Worm (Caenorhabditis elegans): Measurements from ENCODE around the gene C12D12.3.

The C12D12.3 gene

DNA sequence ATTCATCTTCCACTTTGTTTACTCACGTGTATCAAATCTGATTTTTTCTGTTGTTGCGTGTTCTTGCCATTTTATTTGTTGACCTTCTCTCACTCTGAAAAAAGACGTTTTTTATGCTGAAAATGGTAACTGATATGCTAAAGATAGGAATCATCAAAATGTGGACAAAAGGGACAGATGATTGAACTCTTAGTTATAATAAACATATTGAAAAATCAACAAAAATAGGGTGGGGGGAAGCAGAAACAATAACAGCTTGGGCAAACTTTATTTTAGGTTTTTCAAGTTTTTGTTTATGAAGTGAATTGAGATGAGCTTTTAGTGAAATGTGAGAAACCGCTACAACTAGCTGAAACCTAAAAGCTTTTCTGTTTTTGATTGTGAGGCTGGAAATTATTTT is 43.8 kb downstream of the C12D12.3 start, which contains the start of gene F56B6.6:
F56B6.6 (minus strand) TSS at position 101 of the 400 bp plus-strand sequence.
- no peak for TF ChIP-seq die-1 (tag; optimal IDR thresholded peaks at IDR 0.05)
- TF ChIP-seq attf-6 (GFP tag; IDR thresholded peaks at IDR 0.05): no peak
- no peak for TF ChIP-seq nfya-2 (GFP tag; IDR thresholded peaks at IDR 0.05)
- no peak for TF ChIP-seq ceh-79 (tag; optimal IDR thresholded peaks at IDR 0.05)
- TF ChIP-seq D2030.7 (GFP tag; IDR thresholded peaks at IDR 0.05): no peak
- no peak for TF ChIP-seq F33H1.4 (GFP tag; IDR thresholded peaks at IDR 0.05)
- no peak for TF ChIP-seq lsl-1 (GFP tag; optimal IDR thresholded peaks at IDR 0.05)
- TF ChIP-seq attf-5 (GFP tag; optimal IDR thresholded peaks at IDR 0.05): no peak
- no peak for TF ChIP-seq T07F8.4 (tag; optimal IDR thresholded peaks at IDR 0.05)
- TF ChIP-seq ztf-18 (tag; optimal IDR thresholded peaks at IDR 0.05): no peak
- no peak for TF ChIP-seq bed-1 (GFP tag; IDR thresholded peaks at IDR 0.05)
- no peak for TF ChIP-seq ccch-3 (GFP tag; optimal IDR thresholded peaks at IDR 0.05)
- no peak for TF ChIP-seq F22D6.2 (tag; optimal IDR thresholded peaks at IDR 0.05)
- no peak for TF ChIP-seq ceh-27 (GFP tag; optimal IDR thresholded peaks at IDR 0.05)
- TF ChIP-seq B0261.1 (tag; optimal IDR thresholded peaks at IDR 0.05): no peak
- TF ChIP-seq F55B11.4 (tag; optimal IDR thresholded peaks at IDR 0.05; ENCODE audit: borderline replicate concordance, insufficient read depth): no peak
- no peak for TF ChIP-seq dox-1 (GFP tag; IDR thresholded peaks at IDR 0.05)
- no peak for TF ChIP-seq T26A5.8 (tag; optimal IDR thresholded peaks at IDR 0.05)
- no peak for TF ChIP-seq B0336.3 (GFP tag; IDR thresholded peaks at IDR 0.05)
- no peak for TF ChIP-seq ztf-6 (GFP tag; IDR thresholded peaks at IDR 0.05)

- no peak for TF ChIP-seq nhr-179 (tag; optimal IDR thresholded peaks at IDR 0.05)
- peak; percentile 95 for TF ChIP-seq nhr-80 (tag; optimal IDR thresholded peaks at IDR 0.05)
- TF ChIP-seq dox-1 (GFP tag; IDR thresholded peaks at IDR 0.05): peak; percentile 71
- TF ChIP-seq let-607 (tag; optimal IDR thresholded peaks at IDR 0.05): peak in 1 of 2 experiments; percentile 38
- no peak for TF ChIP-seq cebp-1 (GFP tag; IDR thresholded peaks at IDR 0.05)
- TF ChIP-seq cebp-1 (tag; optimal IDR thresholded peaks at IDR 0.05): peak; percentile 60
- TF ChIP-seq pha-4 (tag; optimal IDR thresholded peaks at IDR 0.05): peak; percentile 21
- peak; percentile 8 for TF ChIP-seq atf-7 (tag; optimal IDR thresholded peaks at IDR 0.05)
- TF ChIP-seq lin-40 (tag; optimal IDR thresholded peaks at IDR 0.05): peak; percentile 34
- TF ChIP-seq tbp1 (GFP tag; optimal IDR thresholded peaks at IDR 0.05): peak; percentile 24
- TF ChIP-seq lin-26 (GFP tag; IDR thresholded peaks at IDR 0.05): no peak
- no peak for TF ChIP-seq hlh-26 (GFP tag; conservative IDR thresholded peaks at IDR 0.05)
- peak; percentile 40 for TF ChIP-seq ets-4 (GFP tag; optimal IDR thresholded peaks at IDR 0.05)
These were observed 45.1 kb downstream of the C12D12.3 start for ce11 chrX:3534218-3534617.

- TF ChIP-seq akir-1 (GFP tag; optimal IDR thresholded peaks at IDR 0.05): no peak
- TF ChIP-seq mel-28 (tag; optimal IDR thresholded peaks at IDR 0.05; ENCODE audit: borderline replicate concordance): no peak
- no peak for TF ChIP-seq snpc-4 (GFP tag; optimal IDR thresholded peaks at IDR 0.05)
- TF ChIP-seq snpc-4 (tag; optimal IDR thresholded peaks at IDR 0.05): no peak
- no peak for TF ChIP-seq snpc-3.4 (tag; optimal IDR thresholded peaks at IDR 0.05)
- no peak for TF ChIP-seq T07F8.4 (tag; optimal IDR thresholded peaks at IDR 0.05)
- no peak for TF ChIP-seq Y53F4B.3 (GFP tag; IDR thresholded peaks at IDR 0.05)
- TF ChIP-seq snpc-1.1 (tag; optimal IDR thresholded peaks at IDR 0.05; ENCODE audit: insufficient read depth): no peak
- TF ChIP-seq egl-18 (GFP tag; IDR thresholded peaks at IDR 0.05): no peak
- no peak for TF ChIP-seq sptf-2 (GFP tag; optimal IDR thresholded peaks at IDR 0.05)
- TF ChIP-seq efl-1 (GFP tag; optimal IDR thresholded peaks at IDR 0.05): no peak
These were observed 46.4 kb downstream of the C12D12.3 start for ce11 chrX:3535505-3535904.

All from whole organism, young adult.